Fruit fly (Drosophila melanogaster) whole organism, adult: ENCODE measurements around the gene CG15696.

ENCODE experiments used
- CG11617 ChIP-seq: fragments of 200-800 bp; sonication (Bioruptor generic); optimal IDR thresholded peaks from 2 replicates; lab custom pipeline; 2017; ENCODE audit warnings: mild to moderate bottlenecking, missing biosample characterization, missing genetic modification reagents, missing genetic modification characterization
- CG12768 ChIP-seq: fragments of 200-800 bp; sonication (Bioruptor generic); optimal IDR thresholded peaks from 2 replicates; lab custom pipeline; 2017; ENCODE audit warnings: missing biosample characterization, missing genetic modification characterization, mild to moderate bottlenecking, moderate library complexity, missing genetic modification reagents
- CG14711 ChIP-seq: fragments of 200-800 bp; sonication (Bioruptor generic); optimal IDR thresholded peaks from 2 replicates; lab custom pipeline; 2018; ENCODE audit warnings: missing biosample characterization, mild to moderate bottlenecking, missing genetic modification characterization, moderate library complexity
- CG1620 ChIP-seq: fragments of 200-800 bp; sonication (Bioruptor generic); optimal IDR thresholded peaks from 2 replicates; lab custom pipeline; 2016; ENCODE audit warnings: missing biosample characterization, missing genetic modification characterization
- CG33017 ChIP-seq: fragments of 200-800 bp; sonication (Bioruptor generic); optimal IDR thresholded peaks from 2 replicates; lab custom pipeline; 2018; ENCODE audit warnings: missing biosample characterization, mild to moderate bottlenecking, missing genetic modification characterization, moderate library complexity
- CG5204 ChIP-seq: fragments of 200-800 bp; sonication (Bioruptor generic); optimal IDR thresholded peaks from 2 replicates; lab custom pipeline; 2016; ENCODE audit warnings: missing biosample characterization, missing genetic modification characterization
- CG7045 ChIP-seq: fragments of 200-800 bp; sonication (Bioruptor generic); optimal IDR thresholded peaks from 2 replicates; lab custom pipeline; 2017; ENCODE audit warnings: missing biosample characterization, mild to moderate bottlenecking, missing genetic modification characterization
- CG7101 ChIP-seq: fragments of 200-800 bp; sonication (Bioruptor generic); optimal IDR thresholded peaks from 2 replicates; lab custom pipeline; 2018; ENCODE audit warnings: missing biosample characterization, mild to moderate bottlenecking, missing genetic modification characterization, moderate library complexity
- Clk ChIP-seq: fragments of 200-800 bp; sonication (Bioruptor generic); optimal IDR thresholded peaks from 2 replicates; lab custom pipeline; 2017; ENCODE audit warnings: missing biosample characterization, missing genetic modification characterization
- Crg-1 ChIP-seq: fragments of 200-800 bp; sonication (Bioruptor generic); optimal IDR thresholded peaks from 2 replicates; lab custom pipeline; 2016; ENCODE audit warnings: missing biosample characterization, missing genetic modification characterization
- Hr96 ChIP-seq: fragments of 200-800 bp; sonication (Bioruptor generic); optimal IDR thresholded peaks from 2 replicates; lab custom pipeline; 2016; ENCODE audit warnings: missing biosample characterization, missing genetic modification characterization
- Mnt ChIP-seq: fragments of 200-800 bp; sonication (Bioruptor generic); optimal IDR thresholded peaks from 2 replicates; lab custom pipeline; 2016; ENCODE audit warnings: missing biosample characterization, mild to moderate bottlenecking, missing genetic modification characterization
- bab1 ChIP-seq: fragments of 200-800 bp; sonication (Bioruptor generic); optimal IDR thresholded peaks from 3 replicates; lab custom pipeline; 2019; ENCODE audit warnings: missing biosample characterization, mild to moderate bottlenecking, missing genetic modification characterization, moderate library complexity
- cic ChIP-seq: fragments of 200-800 bp; sonication (Bioruptor generic); optimal IDR thresholded peaks from 2 replicates; lab custom pipeline; 2017; ENCODE audit warnings: missing biosample characterization, mild to moderate bottlenecking, missing genetic modification characterization, moderate library complexity
- cnc ChIP-seq, 2 experiments: fragments of >200 bp; optimal IDR thresholded peaks; 2 replicates each; lab custom pipeline; 2017
- kay ChIP-seq: fragments of 200-800 bp; sonication (Bioruptor generic); peaks from one replicate; lab custom pipeline; 2016; ENCODE audit warnings: missing biosample characterization, missing genetic modification characterization, borderline replicate concordance
- ovo ChIP-seq: fragments of 200-800 bp; sonication (Bioruptor generic); optimal IDR thresholded peaks from 2 replicates; lab custom pipeline; 2016; ENCODE audit warnings: missing biosample characterization, missing genetic modification characterization
- pad ChIP-seq: fragments of 200-800 bp; sonication (Bioruptor generic); optimal IDR thresholded peaks from 3 replicates; lab custom pipeline; 2017; ENCODE audit warnings: missing biosample characterization, missing genetic modification characterization, mild to moderate bottlenecking, moderate library complexity, missing genetic modification reagents
- tj ChIP-seq: fragments of 200-800 bp; sonication (Bioruptor generic); optimal IDR thresholded peaks from 3 replicates; lab custom pipeline; 2017; ENCODE audit warnings: missing biosample characterization, mild to moderate bottlenecking, missing genetic modification characterization, moderate library complexity
- toe ChIP-seq: fragments of 200-800 bp; sonication (Bioruptor generic); optimal IDR thresholded peaks from 2 replicates; lab custom pipeline; 2016; ENCODE audit warnings: missing biosample characterization, missing genetic modification characterization

CG15696 gene

dm6 chr3R:20866204-20866603, 19.3 kb downstream of the CG15696 start, which contains the start of gene KaiR1D:
TSS of gene KaiR1D (minus strand) at chr3R:20866231.
- TF ChIP-seq cnc (optimal IDR thresholded peaks at IDR 0.05; lab: Kevin White, UChicago) (no peak), CG12768 (GFP tag; lab: Kevin White, UChicago) (no peak), kay (GFP tag; lab: Kevin White, UChicago) (no peak), CG14711 (peak; percentile 27)

- TF ChIP-seq Hr96 (GFP tag; lab: Kevin White, UChicago) = no peak
- no peak for TF ChIP-seq kay (GFP tag; lab: Kevin White, UChicago)
- no peak for TF ChIP-seq CG33017 (tag; lab: Kevin White, UChicago)
- TF ChIP-seq bab1 (GFP tag; lab: Kevin White, UChicago) = no peak
- TF ChIP-seq CG12768 (GFP tag; lab: Kevin White, UChicago) = no peak
- no peak for TF ChIP-seq CG7045 (GFP tag; lab: Kevin White, UChicago)
- no peak for TF ChIP-seq CG7101 (tag; lab: Kevin White, UChicago)
- TF ChIP-seq Clk (GFP tag; lab: Kevin White, UChicago) = no peak
- no peak for TF ChIP-seq tj (GFP tag; lab: Kevin White, UChicago)
- no peak for TF ChIP-seq pad (GFP tag; lab: Kevin White, UChicago)
- no peak for TF ChIP-seq cnc (optimal IDR thresholded peaks at IDR 0.05; lab: Kevin White, UChicago)
- no peak for TF ChIP-seq Mnt (GFP tag; lab: Kevin White, UChicago)
- TF ChIP-seq toe (GFP tag; lab: Kevin White, UChicago) = no peak
Observed at dm6 chr3R:20870736-20871135, 23.9 kb downstream of the CG15696 start, which contains the start of gene TotA. TSS of gene TotA (plus strand) at chr3R:20871036.

- TF ChIP-seq CG11617 (GFP tag; lab: Kevin White, UChicago) (no peak), pad (GFP tag; lab: Kevin White, UChicago) (no peak), ovo (GFP tag; lab: Kevin White, UChicago) (no peak), kay (GFP tag; lab: Kevin White, UChicago) (no peak), cic (no peak), CG5204 (GFP tag; lab: Kevin White, UChicago) (no peak), Mnt (GFP tag; lab: Kevin White, UChicago) (no peak), CG1620 (GFP tag; lab: Kevin White, UChicago) (no peak), CG14711 (no peak), CG7101 (tag; lab: Kevin White, UChicago) (no peak), tj (GFP tag; lab: Kevin White, UChicago) (no peak), bab1 (GFP tag; lab: Kevin White, UChicago) (no peak), CG33017 (tag; lab: Kevin White, UChicago) (no peak), Hr96 (GFP tag; lab: Kevin White, UChicago) (no peak), toe (GFP tag; lab: Kevin White, UChicago) (no peak), cnc (optimal IDR thresholded peaks at IDR 0.05; lab: Kevin White, UChicago) (no peak)
Observed at dm6 chr3R:20872688-20873087, 25.8 kb downstream of the CG15696 start, which contains the start of gene TotC. TSS of gene TotC (plus strand) at chr3R:20872988.

dm6 chr3R:20873638-20874037, 26.8 kb downstream of the CG15696 start, which contains the start of gene TotB:
TSS of gene TotB (plus strand) at chr3R:20873938.
- TF ChIP-seq Clk (GFP tag; lab: Kevin White, UChicago) (no peak), CG5204 (GFP tag; lab: Kevin White, UChicago) (no peak), kay (GFP tag; lab: Kevin White, UChicago) (no peak), toe (GFP tag; lab: Kevin White, UChicago) (no peak), bab1 (GFP tag; lab: Kevin White, UChicago) (no peak), CG7101 (tag; lab: Kevin White, UChicago) (no peak), Crg-1 (no peak), Mnt (GFP tag; lab: Kevin White, UChicago) (no peak), CG1620 (GFP tag; lab: Kevin White, UChicago) (no peak), cic (no peak), CG11617 (GFP tag; lab: Kevin White, UChicago) (no peak), tj (GFP tag; lab: Kevin White, UChicago) (no peak), ovo (GFP tag; lab: Kevin White, UChicago) (no peak), cnc (optimal IDR thresholded peaks at IDR 0.05; lab: Kevin White, UChicago) (no peak), CG7045 (GFP tag; lab: Kevin White, UChicago) (no peak), CG33017 (tag; lab: Kevin White, UChicago) (no peak)

- no peak for TF ChIP-seq CG33017 (tag; lab: Kevin White, UChicago)
- TF ChIP-seq CG11617 (GFP tag; lab: Kevin White, UChicago) = no peak
- TF ChIP-seq CG5204 (GFP tag; lab: Kevin White, UChicago) = no peak
- TF ChIP-seq CG7101 (tag; lab: Kevin White, UChicago) = no peak
- no peak for TF ChIP-seq Clk (GFP tag; lab: Kevin White, UChicago)
- TF ChIP-seq Crg-1 = no peak
- no peak for TF ChIP-seq kay (GFP tag; lab: Kevin White, UChicago)
- no peak for TF ChIP-seq tj (GFP tag; lab: Kevin White, UChicago)
- no peak for TF ChIP-seq CG12768 (GFP tag; lab: Kevin White, UChicago)
- no peak for TF ChIP-seq cnc (optimal IDR thresholded peaks at IDR 0.05; lab: Kevin White, UChicago)
- TF ChIP-seq cic = no peak
- TF ChIP-seq CG14711 = no peak
- no peak for TF ChIP-seq Hr96 (GFP tag; lab: Kevin White, UChicago)
- no peak for TF ChIP-seq CG7045 (GFP tag; lab: Kevin White, UChicago)
- no peak for TF ChIP-seq pad (GFP tag; lab: Kevin White, UChicago)
- no peak for TF ChIP-seq toe (GFP tag; lab: Kevin White, UChicago)
- TF ChIP-seq CG1620 (GFP tag; lab: Kevin White, UChicago) = no peak
Observed at dm6 chr3R:20876680-20877079, 29.8 kb downstream of the CG15696 start.

dm6 chr3R:20877436-20877835, 30.6 kb downstream of the CG15696 start, which contains the start of gene TotZ:
TSS of gene TotZ (plus strand) at chr3R:20877736.
- TF ChIP-seq toe (GFP tag; lab: Kevin White, UChicago) = no peak
